Fruit fly (Drosophila melanogaster) Kc167 (cell line): ENCODE data around the gene m-cup.

Source experiments
- Myc ChIP-seq: fragments of >200 bp; optimal IDR thresholded peaks from 2 replicates; lab custom pipeline; 2017; ENCODE audit warnings: missing external identifiers
- Sin3A ChIP-seq: fragments of >200 bp; optimal IDR thresholded peaks from 2 replicates; lab custom pipeline; 2018; ENCODE audit warnings: missing external identifiers
- h ChIP-seq: fragments of >200 bp; optimal IDR thresholded peaks from 3 replicates; lab custom pipeline; 2018; ENCODE audit warnings: missing external identifiers
- insv ChIP-seq: fragments of >200 bp; optimal IDR thresholded peaks from 3 replicates; lab custom pipeline; 2018; ENCODE audit warnings: missing external identifiers
- psq ChIP-seq: fragments of >200 bp; optimal IDR thresholded peaks from 2 replicates; lab custom pipeline; 2017; ENCODE audit warnings: missing external identifiers
- ttk ChIP-seq: sonication (Bioruptor generic); optimal IDR thresholded peaks from 2 replicates; lab custom pipeline; 2017; ENCODE audit warnings: missing external identifiers

m-cup gene

DNA sequence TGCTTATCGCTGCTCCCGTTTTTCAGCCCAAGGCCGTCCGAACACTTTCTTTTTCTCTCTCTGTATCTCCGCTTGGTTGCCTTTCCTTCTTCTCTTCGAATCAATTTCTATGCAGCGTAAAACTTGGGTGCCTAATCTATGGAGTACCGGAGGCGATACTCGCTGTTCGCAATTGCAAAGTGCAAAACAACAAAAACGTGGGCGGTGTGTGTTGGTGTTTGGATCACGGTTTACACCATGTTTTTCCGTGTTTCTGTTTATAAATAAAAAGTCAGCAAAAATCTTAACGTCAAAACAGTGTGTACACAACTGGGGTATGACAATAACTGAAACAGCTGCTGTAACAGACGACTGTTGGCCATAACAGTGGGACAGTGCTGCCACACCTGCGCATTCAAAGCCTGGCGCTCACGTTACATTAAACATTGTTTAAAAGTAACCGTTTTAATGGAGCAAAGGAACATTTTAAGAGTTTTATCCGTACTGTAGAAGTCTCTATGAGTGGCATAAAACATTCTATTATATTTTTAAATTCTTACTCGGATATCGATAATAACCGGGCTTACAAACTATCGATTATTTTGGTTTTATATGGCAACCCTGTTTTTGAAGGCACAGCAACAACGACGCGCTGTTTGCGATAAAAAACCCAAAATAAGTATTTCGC lies at the start of gene m-cup, which contains the start of gene Det:
Gene m-cup (minus strand): TSS at position 333 of the 667 bp plus-strand sequence.
Gene Det (plus strand): TSS at position 588 of the 667 bp plus-strand sequence.
- TF ChIP-seq Myc (no peak), insv (lab: Kevin White, UChicago) (no peak), ttk (no peak), h (lab: Kevin White, UChicago) (no peak), Sin3A (lab: Kevin White, UChicago) (no peak), psq (lab: Kevin White, UChicago) (no peak)

dm6 chr3R:17197599-17197998 lies 48.4 kb upstream of the m-cup start:
- TF ChIP-seq h (lab: Kevin White, UChicago) (no peak), Sin3A (lab: Kevin White, UChicago) (no peak), ttk (no peak), insv (lab: Kevin White, UChicago) (no peak), psq (lab: Kevin White, UChicago) (no peak), Myc (no peak)

DNA sequence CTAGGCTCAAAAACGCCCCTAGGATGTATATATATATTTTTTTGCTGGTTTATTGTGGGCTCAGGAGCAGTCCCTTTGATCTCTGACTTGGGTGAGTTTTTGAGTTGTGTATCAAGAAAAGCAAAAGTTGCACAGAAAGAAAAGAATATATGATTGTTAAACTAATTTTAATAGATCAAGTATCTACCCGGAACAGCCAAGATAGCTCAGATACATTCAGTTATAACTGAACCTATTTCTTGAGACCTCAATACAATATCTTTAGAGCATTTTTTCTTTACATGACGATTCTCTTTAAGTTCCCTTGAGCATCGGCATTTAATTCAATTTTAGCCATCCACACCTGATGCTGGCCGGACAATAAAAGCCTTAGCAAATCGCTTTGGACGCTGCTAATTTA lies 44.4 kb upstream of the m-cup start:
- TF ChIP-seq insv (lab: Kevin White, UChicago) (no peak), Myc (no peak), psq (lab: Kevin White, UChicago) (no peak), ttk (no peak), h (lab: Kevin White, UChicago) (no peak)

DNA sequence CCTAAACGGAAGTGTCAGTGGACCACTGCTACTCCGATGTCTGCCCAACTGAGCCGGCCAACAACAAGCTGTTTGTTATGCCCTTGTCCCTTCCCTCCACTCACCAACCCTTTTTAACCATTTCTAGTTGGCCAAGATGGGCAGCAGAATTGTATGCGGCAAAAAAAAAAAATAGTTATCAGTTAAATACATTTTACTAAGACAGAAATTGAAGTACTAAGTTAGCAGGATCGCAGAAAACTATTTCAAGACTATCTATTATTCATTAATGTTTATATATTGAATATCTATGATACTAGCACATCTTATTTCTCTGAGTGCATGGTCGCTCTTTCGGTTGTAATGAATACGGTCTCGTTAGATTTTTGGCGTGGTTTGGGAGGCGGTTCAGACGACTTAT lies 42.8 kb upstream of the m-cup start:
- no peak for TF ChIP-seq insv (lab: Kevin White, UChicago)
- TF ChIP-seq Myc, result no peak
- TF ChIP-seq h (lab: Kevin White, UChicago), result no peak
- TF ChIP-seq Sin3A (lab: Kevin White, UChicago), result no peak
- TF ChIP-seq ttk, result no peak
- TF ChIP-seq psq (lab: Kevin White, UChicago), result no peak

DNA sequence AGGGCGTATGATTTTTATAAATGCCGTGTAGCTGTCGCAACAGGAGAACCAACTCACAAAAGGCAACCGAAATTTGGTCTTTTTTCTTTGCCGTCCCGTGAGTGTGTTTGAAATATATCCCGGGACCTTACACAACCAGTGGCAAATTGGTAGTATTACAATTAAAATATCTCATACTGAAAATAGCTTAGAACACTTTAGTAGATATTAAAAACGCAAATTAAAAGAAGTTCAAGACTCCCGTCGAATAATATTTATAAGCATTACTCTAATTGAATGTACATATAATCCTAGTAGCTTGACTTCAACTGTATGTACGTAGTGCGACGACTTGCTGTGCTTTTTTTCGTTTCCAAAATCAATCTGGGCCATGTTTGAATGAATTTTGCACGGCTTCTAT lies 28.9 kb upstream of the m-cup start:
- TF ChIP-seq h (lab: Kevin White, UChicago) (no peak), psq (lab: Kevin White, UChicago) (no peak), Myc (no peak), insv (lab: Kevin White, UChicago) (no peak)

DNA sequence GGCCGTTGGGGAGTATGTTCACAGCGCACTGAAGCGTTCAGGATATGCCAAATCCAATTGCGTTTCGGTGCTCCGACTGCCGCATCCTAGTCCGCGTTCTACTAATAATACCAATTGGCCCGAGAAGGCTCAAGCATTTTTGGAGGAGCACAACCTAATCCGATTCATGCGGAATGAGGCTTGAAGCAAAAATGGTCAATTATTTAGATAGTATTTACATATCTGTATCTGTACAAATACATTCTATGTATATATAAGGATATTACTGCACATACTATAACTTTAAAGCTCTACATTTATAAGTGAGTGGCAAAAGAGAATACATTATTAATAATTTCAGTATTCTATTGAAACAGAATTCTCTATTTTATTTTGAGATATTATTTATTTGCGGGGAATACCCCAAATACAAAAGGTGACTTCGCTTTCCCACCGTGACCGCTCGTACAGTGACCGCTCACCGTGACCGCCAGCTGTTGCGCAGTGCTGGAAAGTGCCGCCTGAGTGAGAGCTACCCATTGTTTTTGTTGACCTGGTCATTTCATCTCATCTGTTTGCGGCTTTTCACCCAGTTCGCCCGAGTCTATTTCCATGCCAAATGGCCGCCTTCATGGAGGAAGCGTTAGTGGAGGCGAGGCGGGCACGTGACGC lies 2.3 kb upstream of the m-cup start, which contains the start of gene CG5292:
Gene CG5292 (plus strand): TSS at position 486 of the 651 bp plus-strand sequence.
- TF ChIP-seq h (lab: Kevin White, UChicago), result no peak
- no peak for TF ChIP-seq psq (lab: Kevin White, UChicago)
- no peak for TF ChIP-seq ttk
- TF ChIP-seq insv (lab: Kevin White, UChicago), result no peak
- TF ChIP-seq Myc, result no peak
- TF ChIP-seq Sin3A (lab: Kevin White, UChicago), result no peak

- TF ChIP-seq psq (lab: Kevin White, UChicago), result no peak
- TF ChIP-seq Myc, result no peak
- TF ChIP-seq Sin3A (lab: Kevin White, UChicago), result no peak
- TF ChIP-seq h (lab: Kevin White, UChicago), result no peak
- no peak for TF ChIP-seq ttk
- TF ChIP-seq insv (lab: Kevin White, UChicago), result no peak
Measured at dm6 chr3R:17150287-17150686, 1.1 kb upstream of the m-cup start, which contains the start of gene Smug. Gene Smug (plus strand): TSS chr3R:17150587.

DNA sequence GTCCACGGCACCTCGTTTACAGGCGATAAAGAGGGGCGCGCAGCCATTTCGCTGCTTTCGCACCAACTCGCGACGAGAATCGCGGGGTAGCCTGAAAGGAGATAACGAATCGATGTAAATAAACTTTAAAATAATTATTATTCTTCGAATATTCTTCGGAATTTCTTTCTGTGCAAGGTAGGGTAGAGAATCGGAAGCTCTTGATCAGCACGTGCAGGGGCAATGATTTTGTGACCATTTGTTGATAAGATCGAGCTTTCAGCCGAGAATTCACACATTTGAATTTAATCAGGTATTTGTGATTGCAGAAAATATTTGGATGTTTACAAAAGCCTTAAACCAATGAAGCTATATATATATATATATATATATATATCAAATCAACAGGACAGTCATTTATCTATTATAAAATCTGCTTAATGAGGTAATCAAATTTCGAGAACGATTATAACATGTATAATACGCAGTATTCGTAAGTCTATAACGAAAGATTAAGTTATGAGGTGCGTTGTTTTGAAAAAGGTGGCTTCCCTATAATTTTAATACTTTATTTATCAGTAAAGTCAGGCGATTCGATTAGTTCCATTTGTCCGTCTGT lies 1.5 kb downstream of the m-cup start:
- TF ChIP-seq insv (lab: Kevin White, UChicago), result no peak
- TF ChIP-seq psq (lab: Kevin White, UChicago), result no peak
- no peak for TF ChIP-seq ttk
- no peak for TF ChIP-seq Myc
- no peak for TF ChIP-seq h (lab: Kevin White, UChicago)
- no peak for TF ChIP-seq Sin3A (lab: Kevin White, UChicago)

DNA sequence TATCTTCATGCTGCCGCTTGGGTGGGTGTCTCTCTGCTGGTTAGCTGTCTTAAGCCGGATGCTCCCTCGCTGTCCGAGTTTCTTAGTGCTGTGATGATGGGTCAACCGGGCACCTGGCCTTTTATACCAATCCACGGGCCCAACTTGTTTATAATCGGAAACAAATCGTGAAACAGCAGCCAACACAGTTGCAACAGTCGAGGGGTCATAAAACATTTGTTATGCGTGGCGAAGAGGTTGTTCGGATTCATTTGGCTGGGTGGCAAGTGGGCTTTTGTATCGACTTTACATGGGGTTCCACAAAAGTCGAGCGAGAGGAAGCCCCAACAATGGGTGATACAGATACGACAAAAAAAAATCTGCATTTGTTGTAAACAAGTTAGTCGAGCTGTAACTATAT lies 6.9 kb downstream of the m-cup start, which contains the start of gene TwdlW:
Gene TwdlW (minus strand): TSS at position 101 of the 400 bp plus-strand sequence.
- TF ChIP-seq h (lab: Kevin White, UChicago) (no peak), Myc (no peak), ttk (no peak), insv (lab: Kevin White, UChicago) (no peak)

DNA sequence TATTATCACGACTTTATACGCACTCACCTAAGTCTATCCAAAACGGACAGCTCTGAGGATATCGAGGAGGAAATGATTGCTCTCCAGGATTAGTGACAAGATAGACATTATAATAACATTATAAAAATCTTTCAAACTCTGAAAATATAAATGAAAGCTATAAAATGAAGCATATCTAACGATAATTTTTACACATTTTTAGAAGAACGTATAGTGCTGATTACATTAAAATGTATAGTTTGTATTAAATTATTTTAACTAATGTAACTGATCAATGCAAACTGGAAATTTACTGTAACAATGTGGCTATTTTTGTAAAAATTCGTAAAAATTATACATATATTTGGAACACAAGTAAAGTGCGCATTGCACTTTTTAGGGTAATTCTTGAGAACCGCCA lies 10.5 kb downstream of the m-cup start, which contains the start of gene CG5265:
Gene CG5265 (plus strand): TSS at position 301 of the 400 bp plus-strand sequence.
- no peak for TF ChIP-seq Myc
- TF ChIP-seq psq (lab: Kevin White, UChicago), result no peak
- no peak for TF ChIP-seq h (lab: Kevin White, UChicago)
- no peak for TF ChIP-seq ttk
- no peak for TF ChIP-seq Sin3A (lab: Kevin White, UChicago)
- TF ChIP-seq insv (lab: Kevin White, UChicago), result no peak

dm6 chr3R:17137593-17137992 lies 11.6 kb downstream of the m-cup start, which contains the start of gene CG5255:
Gene CG5255 (plus strand): TSS chr3R:17137893.
- TF ChIP-seq insv (lab: Kevin White, UChicago), result no peak
- TF ChIP-seq Myc, result no peak
- no peak for TF ChIP-seq psq (lab: Kevin White, UChicago)
- TF ChIP-seq Sin3A (lab: Kevin White, UChicago), result no peak
- TF ChIP-seq h (lab: Kevin White, UChicago), result no peak
- TF ChIP-seq ttk, result no peak

DNA sequence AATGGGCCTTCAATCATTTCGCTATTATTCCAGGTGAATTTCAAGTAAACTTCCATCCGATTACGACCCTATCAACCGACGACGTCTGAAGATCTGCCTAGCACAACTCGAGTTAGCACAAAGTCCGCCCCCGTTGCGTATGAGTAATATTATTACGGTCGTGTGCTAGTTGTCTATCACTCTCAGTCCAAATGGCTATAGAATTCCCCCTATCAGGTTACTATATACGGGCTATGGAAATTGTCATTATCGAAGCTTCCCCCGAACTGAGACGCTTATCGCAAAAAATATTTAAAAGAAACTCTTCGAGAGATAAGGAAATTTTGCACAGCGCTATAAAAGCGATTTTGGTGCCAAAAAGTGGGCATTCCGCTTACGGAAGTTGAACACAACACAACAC lies 13.5 kb downstream of the m-cup start, which contains the start of gene CG5246:
Gene CG5246 (plus strand): TSS at position 365 of the 400 bp plus-strand sequence.
- TF ChIP-seq insv (lab: Kevin White, UChicago) (no peak), Sin3A (lab: Kevin White, UChicago) (no peak), psq (lab: Kevin White, UChicago) (no peak), Myc (no peak), h (lab: Kevin White, UChicago) (no peak), ttk (no peak)
